Fruit fly (Drosophila melanogaster) whole organism, embryonic: ENCODE data around the gene jus.

Experiments
- Aef1 ChIP-seq: fragments of 200-800 bp; sonication (Bioruptor generic); IDR thresholded peaks from 3 replicates; pipeline ENCODE4 v1.3.6; 2022; ENCODE audit warnings: missing biosample characterization, missing genetic modification characterization
- Awh ChIP-seq: fragments of 200-800 bp; sonication (Bioruptor generic); IDR thresholded peaks from 2 replicates; pipeline ENCODE4, ENCODE4 v1.3.6; 2022; ENCODE audit warnings: missing biosample characterization, missing genetic modification characterization
- CG10274 ChIP-seq: fragments of 200-800 bp; sonication (Bioruptor generic); optimal IDR thresholded peaks from 3 replicates; lab custom pipeline; 2017; ENCODE audit warnings: missing biosample characterization, mild to moderate bottlenecking, missing genetic modification characterization
- CG11247 ChIP-seq: fragments of 200-800 bp; sonication (Bioruptor generic); IDR thresholded peaks from 2 replicates; pipeline ENCODE4 v1.3.6; 2022; ENCODE audit warnings: missing biosample characterization, missing genetic modification characterization
- CG11456 ChIP-seq: fragments of 200-800 bp; sonication (Bioruptor generic); IDR thresholded peaks from 3 replicates; pipeline ENCODE4 v1.3.6; 2022; ENCODE audit warnings: missing biosample characterization, missing genetic modification characterization
- CG12391 ChIP-seq: fragments of 200-800 bp; sonication (Bioruptor generic); optimal IDR thresholded peaks from 3 replicates; lab custom pipeline; 2018; ENCODE audit warnings: missing biosample characterization, mild to moderate bottlenecking, missing genetic modification characterization, moderate library complexity
- CG12659 ChIP-seq: fragments of 200-800 bp; sonication (Bioruptor generic); optimal IDR thresholded peaks from 3 replicates; lab custom pipeline; 2017; ENCODE audit warnings: mild to moderate bottlenecking, missing biosample characterization, missing genetic modification reagents, missing genetic modification characterization
- CG14965 ChIP-seq: fragments of 200-800 bp; sonication (Bioruptor generic); optimal IDR thresholded peaks from 2 replicates; lab custom pipeline; 2016; ENCODE audit warnings: missing biosample characterization, missing genetic modification characterization, borderline replicate concordance
- CG15269 ChIP-seq: fragments of 200-800 bp; sonication (Bioruptor generic); optimal IDR thresholded peaks from 2 replicates; lab custom pipeline; 2018; ENCODE audit warnings: missing biosample characterization, mild to moderate bottlenecking, missing genetic modification characterization, moderate library complexity
- CG15479 ChIP-seq: fragments of 200-800 bp; sonication (Bioruptor generic); optimal IDR thresholded peaks from 3 replicates; lab custom pipeline; 2019; ENCODE audit warnings: missing biosample characterization, mild to moderate bottlenecking, missing genetic modification characterization, moderate library complexity
- CG18011 ChIP-seq: fragments of 200-800 bp; sonication (Bioruptor generic); optimal IDR thresholded peaks from 2 replicates; lab custom pipeline; 2017; ENCODE audit warnings: missing biosample characterization, missing genetic modification characterization, mild to moderate bottlenecking, moderate library complexity, missing genotype
- CG18764 ChIP-seq: fragments of 200-800 bp; sonication (Bioruptor generic); optimal IDR thresholded peaks from 3 replicates; lab custom pipeline; 2016; ENCODE audit warnings: missing biosample characterization, missing genetic modification characterization
- CG30403 ChIP-seq: fragments of 200-800 bp; sonication (Bioruptor generic); optimal IDR thresholded peaks from 3 replicates; lab custom pipeline; 2016; ENCODE audit warnings: missing biosample characterization, missing genetic modification characterization
- CG31224 ChIP-seq: fragments of 200-800 bp; sonication (Bioruptor generic); IDR thresholded peaks from 2 replicates; pipeline ENCODE4 v1.3.6; 2022; ENCODE audit warnings: missing biosample characterization, missing genetic modification characterization
- CG31365 ChIP-seq: fragments of 200-800 bp; sonication (Bioruptor generic); optimal IDR thresholded peaks from 2 replicates; lab custom pipeline; 2018; ENCODE audit warnings: missing biosample characterization, mild to moderate bottlenecking, missing genetic modification characterization
- CG3407 ChIP-seq: fragments of 200-800 bp; sonication (Bioruptor generic); optimal IDR thresholded peaks from 2 replicates; lab custom pipeline; 2018; ENCODE audit warnings: missing biosample characterization, mild to moderate bottlenecking, missing genetic modification characterization
- CG4854 ChIP-seq: fragments of 200-800 bp; sonication (Bioruptor generic); optimal IDR thresholded peaks from 2 replicates; lab custom pipeline; 2016; ENCODE audit warnings: missing biosample characterization, missing genetic modification characterization, inconsistent platforms
- CG6272 ChIP-seq: fragments of 200-800 bp; sonication (Bioruptor generic); IDR thresholded peaks from 2 replicates; pipeline ENCODE4 v1.3.6; 2022; ENCODE audit warnings: missing biosample characterization, missing genetic modification characterization
- CG7839 ChIP-seq: fragments of 200-800 bp; sonication (Bioruptor generic); optimal IDR thresholded peaks from 3 replicates; lab custom pipeline; 2018; ENCODE audit warnings: missing biosample characterization, mild to moderate bottlenecking, missing genetic modification characterization, moderate library complexity
- CG9437 ChIP-seq: fragments of 200-800 bp; sonication (Bioruptor generic); optimal IDR thresholded peaks from 2 replicates; lab custom pipeline; 2018; ENCODE audit warnings: missing biosample characterization, mild to moderate bottlenecking, missing genetic modification characterization
- CG9727 ChIP-seq: fragments of 200-800 bp; sonication (Bioruptor generic); optimal IDR thresholded peaks from 3 replicates; lab custom pipeline; 2017; ENCODE audit warnings: missing biosample characterization, mild to moderate bottlenecking, missing genetic modification characterization
- Dll ChIP-seq: fragments of 200-800 bp; sonication (Bioruptor generic); IDR thresholded peaks from 4 replicates; pipeline ENCODE4 v1.3.6; 2022; ENCODE audit warnings: missing biosample characterization, missing genetic modification characterization; ENCODE audit not compliant: partially characterized antibody
- Dref ChIP-seq: fragments of 200-800 bp; sonication (Bioruptor generic); IDR thresholded peaks from 2 replicates; pipeline ENCODE4 v1.3.6; 2022; ENCODE audit warnings: missing biosample characterization, missing genetic modification characterization
- Fer3 ChIP-seq: fragments of 200-800 bp; sonication (Bioruptor generic); optimal IDR thresholded peaks from 2 replicates; lab custom pipeline; 2018; ENCODE audit warnings: missing biosample characterization, mild to moderate bottlenecking, missing genetic modification characterization, moderate library complexity
- HmgD ChIP-seq: fragments of 200-800 bp; sonication (Bioruptor generic); optimal IDR thresholded peaks from 3 replicates; lab custom pipeline; 2016; ENCODE audit warnings: missing biosample characterization, missing genetic modification characterization
- PHDP ChIP-seq: fragments of 200-800 bp; sonication (Bioruptor generic); optimal IDR thresholded peaks from 3 replicates; lab custom pipeline; 2018; ENCODE audit warnings: missing biosample characterization, mild to moderate bottlenecking, missing genetic modification characterization, moderate library complexity
- Pdp1 ChIP-seq, 2 experiments: fragments of 200-800 bp; sonication (Bioruptor generic); optimal IDR thresholded peaks; 3 replicates each; lab custom pipeline; 2016; ENCODE audit warnings: missing biosample characterization in 2 of 2, missing genetic modification characterization in 2 of 2, mild to moderate bottlenecking in 1 of 2, moderate library complexity in 1 of 2
- Ptx1 ChIP-seq: fragments of 200-800 bp; sonication (Bioruptor generic); IDR thresholded peaks from 2 replicates; pipeline ENCODE4 v1.3.6; 2022; ENCODE audit warnings: missing biosample characterization, missing genetic modification characterization
- Spps ChIP-seq: fragments of 200-800 bp; sonication (Bioruptor generic); optimal IDR thresholded peaks from 2 replicates; lab custom pipeline; 2018; ENCODE audit warnings: missing biosample characterization, mild to moderate bottlenecking, missing genetic modification characterization
- Ssrp ChIP-seq: fragments of 200-800 bp; sonication (Bioruptor generic); optimal IDR thresholded peaks from 2 replicates; lab custom pipeline; 2018; ENCODE audit warnings: missing biosample characterization, mild to moderate bottlenecking, missing genetic modification characterization, moderate library complexity
- YL-1 ChIP-seq: fragments of 200-800 bp; sonication (Bioruptor generic); optimal IDR thresholded peaks from 3 replicates; lab custom pipeline; 2017; ENCODE audit warnings: missing biosample characterization, mild to moderate bottlenecking, missing genetic modification characterization
- bigmax ChIP-seq: fragments of 200-800 bp; sonication (Bioruptor generic); optimal IDR thresholded peaks from 2 replicates; lab custom pipeline; 2018; ENCODE audit warnings: missing biosample characterization, mild to moderate bottlenecking, missing genetic modification characterization
- bsh ChIP-seq, 2 experiments: fragments of 200-800 bp; sonication (Bioruptor generic); optimal IDR thresholded peaks; 2 replicates each; lab custom pipeline; 2017 to 2018; ENCODE audit warnings: mild to moderate bottlenecking in 2 of 2, missing biosample characterization in 2 of 2, missing genetic modification characterization in 2 of 2, moderate library complexity in 1 of 2
- fu2 ChIP-seq: fragments of 200-800 bp; sonication (Bioruptor generic); optimal IDR thresholded peaks from 2 replicates; lab custom pipeline; 2016; ENCODE audit warnings: missing biosample characterization, missing genetic modification characterization
- jing ChIP-seq: fragments of 200-800 bp; sonication (Bioruptor generic); optimal IDR thresholded peaks from 2 replicates; lab custom pipeline; 2018; ENCODE audit warnings: missing biosample characterization, mild to moderate bottlenecking, missing genetic modification characterization
- ken ChIP-seq: fragments of 200-800 bp; sonication (Bioruptor generic); IDR thresholded peaks from 3 replicates; pipeline ENCODE4 v1.3.6; 2022; ENCODE audit warnings: missing biosample characterization, missing genetic modification characterization
- maf-S ChIP-seq: fragments of 200-800 bp; sonication (Bioruptor generic); optimal IDR thresholded peaks from 2 replicates; lab custom pipeline; 2016; ENCODE audit warnings: missing biosample characterization, missing genetic modification characterization
- mirr ChIP-seq: fragments of 200-800 bp; sonication (Bioruptor generic); optimal IDR thresholded peaks from 3 replicates; lab custom pipeline; 2018; ENCODE audit warnings: missing biosample characterization, mild to moderate bottlenecking, missing genetic modification characterization
- peb ChIP-seq: fragments of 200-800 bp; sonication (Bioruptor generic); IDR thresholded peaks from 2 replicates; pipeline ENCODE4 v1.3.6; 2022; ENCODE audit warnings: missing biosample characterization, missing genetic modification characterization
- pfk ChIP-seq: fragments of 200-800 bp; sonication (Bioruptor generic); optimal IDR thresholded peaks from 2 replicates; lab custom pipeline; 2018; ENCODE audit warnings: missing biosample characterization, mild to moderate bottlenecking, missing genetic modification characterization, moderate library complexity
- pros ChIP-seq: fragments of 200-800 bp; sonication (Bioruptor generic); optimal IDR thresholded peaks from 3 replicates; lab custom pipeline; 2019; ENCODE audit warnings: missing biosample characterization, mild to moderate bottlenecking, missing genetic modification characterization, moderate library complexity
- scrt ChIP-seq: fragments of 200-800 bp; sonication (Bioruptor generic); optimal IDR thresholded peaks from 2 replicates; lab custom pipeline; 2018; ENCODE audit warnings: missing biosample characterization, mild to moderate bottlenecking, missing genetic modification characterization, moderate library complexity
- sd ChIP-seq: fragments of 200-800 bp; sonication (Bioruptor generic); optimal IDR thresholded peaks from 3 replicates; lab custom pipeline; 2018; ENCODE audit warnings: missing biosample characterization, mild to moderate bottlenecking, missing genetic modification characterization, moderate library complexity
- sens ChIP-seq: fragments of 200-800 bp; sonication (Bioruptor generic); peaks from one replicate; lab custom pipeline; 2016; ENCODE audit warnings: missing biosample characterization, missing genetic modification characterization
- sna ChIP-seq: fragments of 200-800 bp; sonication (Bioruptor generic); IDR thresholded peaks from 2 replicates; pipeline ENCODE4 v1.3.6; 2022; ENCODE audit warnings: missing biosample characterization, missing genetic modification characterization; ENCODE audit not compliant: partially characterized antibody
- sr ChIP-seq: fragments of 200-800 bp; sonication (Bioruptor generic); IDR thresholded peaks from 3 replicates; pipeline ENCODE4 v1.3.6; 2022; ENCODE audit warnings: missing biosample characterization, missing genetic modification characterization
- tap ChIP-seq: fragments of 200-800 bp; optimal IDR thresholded peaks from 3 replicates; lab custom pipeline; 2019; ENCODE audit warnings: missing biosample characterization, mild to moderate bottlenecking, missing genetic modification characterization, moderate library complexity
- tio ChIP-seq: fragments of 200-800 bp; sonication (Bioruptor generic); optimal IDR thresholded peaks from 2 replicates; lab custom pipeline; 2017; ENCODE audit warnings: missing biosample characterization, missing genetic modification characterization, inconsistent platforms
- vnd ChIP-seq: fragments of 200-800 bp; sonication (Bioruptor generic); IDR thresholded peaks from 3 replicates; pipeline ENCODE4 v1.3.6; 2022; ENCODE audit warnings: missing biosample characterization, missing genetic modification characterization; ENCODE audit not compliant: partially characterized antibody
- vvl ChIP-seq: fragments of 200-800 bp; sonication (Bioruptor generic); IDR thresholded peaks from 2 replicates; pipeline ENCODE4 v1.3.6; 2022; ENCODE audit warnings: missing biosample characterization, missing genetic modification characterization

jus gene

dm6 chr3R:29219948-29220347 is 25.2 kb upstream of the jus start, which contains the start of gene eEF1gamma (continued):
- TF ChIP-seq CG11456 (GFP tag; lab: Robert Waterston, UW), result peak; percentile 98
- peak; percentile 88 for TF ChIP-seq Dref (GFP tag; lab: Robert Waterston, UW)
- TF ChIP-seq maf-S (GFP tag; lab: Kevin White, UChicago), result peak; percentile 93
- peak; percentile 94 for TF ChIP-seq CG4854 (GFP tag; lab: Kevin White, UChicago)
- peak; percentile 98 for TF ChIP-seq CG12659 (GFP tag; lab: Kevin White, UChicago)
- peak; percentile 92 for TF ChIP-seq Dll (GFP tag; lab: Robert Waterston, UW)
- peak; percentile 93 for TF ChIP-seq CG18764 (GFP tag; lab: Kevin White, UChicago)
- peak; percentile 91 for TF ChIP-seq CG6272
- TF ChIP-seq Ssrp (tag; lab: Kevin White, UChicago), result peak; percentile 81
- peak; percentile 93 for TF ChIP-seq scrt (GFP tag; lab: Kevin White, UChicago)
- TF ChIP-seq Pdp1 (GFP tag; optimal IDR thresholded peaks at IDR 0.05; lab: Kevin White, UChicago), result peak; percentile 85 to 92
- TF ChIP-seq tap (tag; lab: Kevin White, UChicago), result peak; percentile 79
- peak; percentile 79 for TF ChIP-seq CG14965 (GFP tag; lab: Kevin White, UChicago)
- TF ChIP-seq Fer3, result peak; percentile 95
- TF ChIP-seq CG15479, result peak; percentile 59
- TF ChIP-seq CG12391 (tag; lab: Kevin White, UChicago), result peak; percentile 95
- TF ChIP-seq CG7839 (tag; lab: Kevin White, UChicago), result peak; percentile 91
- TF ChIP-seq vnd (GFP tag; lab: Robert Waterston, UW), result peak; percentile 91
- peak; percentile 92 for TF ChIP-seq CG9437 (GFP tag; lab: Kevin White, UChicago)
- TF ChIP-seq CG11247 (GFP tag; lab: Robert Waterston, UW), result peak; percentile 96
- peak; percentile 94 for TF ChIP-seq ken (GFP tag; lab: Robert Waterston, UW)
- TF ChIP-seq Spps (tag; lab: Kevin White, UChicago), result peak; percentile 79
- TF ChIP-seq pfk (GFP tag; lab: Kevin White, UChicago), result peak; percentile 84
- peak; percentile 59 to 90 for TF ChIP-seq bsh (GFP tag; optimal IDR thresholded peaks at IDR 0.05; lab: Kevin White, UChicago)
- peak; percentile 91 for TF ChIP-seq Ptx1 (GFP tag; lab: Robert Waterston, UW)
- TF ChIP-seq sr, result peak; percentile 96
- no peak for TF ChIP-seq tio (GFP tag; lab: Kevin White, UChicago)
- TF ChIP-seq PHDP (tag; lab: Kevin White, UChicago), result peak; percentile 95
- peak; percentile 99 for TF ChIP-seq YL-1 (GFP tag; lab: Kevin White, UChicago)
- TF ChIP-seq Awh (GFP tag; lab: Robert Waterston, UW), result peak; percentile 96
- TF ChIP-seq pros (GFP tag; lab: Kevin White, UChicago), result peak; percentile 50
- TF ChIP-seq peb (GFP tag; lab: Robert Waterston, UW), result peak; percentile 89
- TF ChIP-seq jing (GFP tag; lab: Kevin White, UChicago), result peak; percentile 79
- TF ChIP-seq CG31224 (GFP tag; lab: Robert Waterston, UW), result peak; percentile 88
- TF ChIP-seq CG9727 (GFP tag; lab: Kevin White, UChicago), result peak; percentile 98
- TF ChIP-seq vvl, result peak; percentile 98
- TF ChIP-seq CG18011 (GFP tag; lab: Kevin White, UChicago), result peak; percentile 88
- TF ChIP-seq sna, result peak; percentile 88
- TF ChIP-seq Aef1 (GFP tag; lab: Robert Waterston, UW), result peak; percentile 83
- TF ChIP-seq CG15269, result peak; percentile 92
- TF ChIP-seq fu2 (GFP tag; lab: Kevin White, UChicago), result peak; percentile 90
- TF ChIP-seq HmgD (GFP tag; lab: Kevin White, UChicago), result peak; percentile 90
- TF ChIP-seq CG10274 (GFP tag; lab: Kevin White, UChicago), result peak; percentile 92
- TF ChIP-seq sd, result peak; percentile 53
- TF ChIP-seq CG3407 (GFP tag; lab: Kevin White, UChicago), result peak; percentile 94
- TF ChIP-seq CG30403, result peak; percentile 92
- peak; percentile 99 for TF ChIP-seq sens (GFP tag; lab: Kevin White, UChicago)
- peak; percentile 99 for TF ChIP-seq mirr (GFP tag; lab: Kevin White, UChicago)
- peak; percentile 90 for TF ChIP-seq CG31365
- TF ChIP-seq bigmax (GFP tag; lab: Kevin White, UChicago), result peak; percentile 78
